Worm (Caenorhabditis elegans): ENCODE measurements around the gene comt-3.

DNA sequence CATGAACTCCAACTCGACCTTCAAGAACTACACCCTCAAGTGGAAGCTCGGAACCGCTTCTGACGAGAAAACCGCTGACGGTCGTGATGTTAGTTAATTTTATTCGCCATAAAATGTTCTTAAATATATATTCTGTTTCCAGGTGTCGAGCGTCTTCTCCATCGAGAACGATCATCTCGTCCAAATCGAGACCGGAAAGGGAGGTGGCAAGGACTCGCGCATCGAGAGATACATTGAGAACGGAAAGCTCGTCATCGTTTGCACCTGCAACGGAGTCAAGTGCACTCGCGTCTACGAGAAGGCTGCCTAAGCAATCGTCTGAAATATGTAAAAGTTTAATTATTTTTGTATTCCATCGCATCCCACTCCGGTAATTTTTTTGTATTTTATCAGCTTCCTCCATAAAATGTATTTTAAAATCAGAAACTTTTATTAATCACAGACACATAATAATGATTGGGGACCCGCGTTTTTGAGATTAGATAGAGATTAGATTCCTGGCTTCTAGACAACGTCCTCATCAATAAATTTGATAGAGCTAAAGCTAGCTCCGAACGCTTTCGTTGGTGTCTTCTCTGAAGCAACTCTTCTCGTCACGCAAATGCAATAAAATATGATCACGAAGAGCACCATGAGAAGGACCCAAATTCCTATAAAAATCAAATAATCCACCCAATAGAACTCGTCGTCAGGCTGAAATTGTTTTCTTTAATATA, 11.5 kb downstream of the comt-3 start:
- TF ChIP-seq dve-1 (tag; optimal IDR thresholded peaks at IDR 0.05; ENCODE audit: insufficient read depth) (no peak), nhr-77 (tag; optimal IDR thresholded peaks at IDR 0.05) (no peak), nhr-11 (tag; optimal IDR thresholded peaks at IDR 0.05) (no peak), ZK337.2 (GFP tag; IDR thresholded peaks at IDR 0.05) (no peak), ces-1 (GFP tag; optimal IDR thresholded peaks at IDR 0.05) (no peak), ceh-62 (tag; optimal IDR thresholded peaks at IDR 0.05) (no peak), unc-62 (GFP tag; optimal IDR thresholded peaks at IDR 0.05 in 1 of 2) (no peak), unc-62 (tag; optimal IDR thresholded peaks at IDR 0.05) (no peak), fos-1 (tag; optimal IDR thresholded peaks at IDR 0.05) (no peak), ztf-11 (tag; optimal IDR thresholded peaks at IDR 0.05) (no peak), lsy-2 (tag; optimal IDR thresholded peaks at IDR 0.05) (no peak), zag-1 (tag; optimal IDR thresholded peaks at IDR 0.05) (no peak), nhr-76 (tag; optimal IDR thresholded peaks at IDR 0.05) (no peak), daf-16 (GFP tag; optimal IDR thresholded peaks at IDR 0.05) (no peak), daf-16 (tag; optimal IDR thresholded peaks at IDR 0.05) (no peak)
